Fruit fly (Drosophila melanogaster): ENCODE measurements around the gene Arl2.

Gene Arl2

dm6 chr3R:8300928-8301752, 39.8 kb upstream of the Arl2 start, which contains the start of the genes CG9626 and mRpL1 (continued):
- TF ChIP-seq CG8281 (tag; optimal IDR thresholded peaks at IDR 0.05) = peak; percentile 75
- peak; percentile 94 for TF ChIP-seq CG10267 (tag; optimal IDR thresholded peaks at IDR 0.05)
- TF ChIP-seq CG2199 (GFP tag; IDR thresholded peaks at IDR 0.05) = peak; percentile 51; the same call in 1 of the 3 replicates
- no peak for TF ChIP-seq CG10274 (GFP tag; optimal IDR thresholded peaks at IDR 0.05)
- TF ChIP-seq Rfx (GFP tag; IDR thresholded peaks at IDR 0.05) = peak; percentile 32; the same call in 1 of the 2 replicates
- TF ChIP-seq CG42726 (GFP tag; IDR thresholded peaks at IDR 0.05; ENCODE audit: partially characterized antibody) = no peak
- TF ChIP-seq ATbp (GFP tag; optimal IDR thresholded peaks at IDR 0.05) = no peak
- peak; percentile 23; the same call in 1 of the 2 replicates for TF ChIP-seq Scr (GFP tag; IDR thresholded peaks at IDR 0.05; ENCODE audit: partially characterized antibody)
- TF ChIP-seq CTCF (GFP tag; optimal IDR thresholded peaks at IDR 0.05) = peak; percentile 82
- no peak for TF ChIP-seq crol (GFP tag; IDR thresholded peaks at IDR 0.05)
- peak; percentile 34 for TF ChIP-seq CG12391 (tag; optimal IDR thresholded peaks at IDR 0.05)
- TF ChIP-seq Dll (GFP tag; IDR thresholded peaks at IDR 0.05; ENCODE audit: partially characterized antibody) = 0 out of 4 replicates have a peak, but pooled peaks have one; percentile 13
- TF ChIP-seq Myb (GFP tag; optimal IDR thresholded peaks at IDR 0.05) = peak; percentile 99
- TF ChIP-seq sens (GFP tag) = peak; percentile 68
- peak; percentile 55; the same call in 1 of the 2 replicates for TF ChIP-seq sob (GFP tag; IDR thresholded peaks at IDR 0.05)
- TF ChIP-seq trem (tag; optimal IDR thresholded peaks at IDR 0.05) = peak; percentile 100
- peak; percentile 10 for TF ChIP-seq CG9609 (GFP tag; optimal IDR thresholded peaks at IDR 0.05)
- peak; percentile 64 for TF ChIP-seq CG17186 (GFP tag; optimal IDR thresholded peaks at IDR 0.05)
- TF ChIP-seq Lhr (GFP tag; optimal IDR thresholded peaks at IDR 0.05) = peak; percentile 86
- no peak for TF ChIP-seq CG4328 (GFP tag; optimal IDR thresholded peaks at IDR 0.05)
- TF ChIP-seq nmo (GFP tag; optimal IDR thresholded peaks at IDR 0.05) = peak; percentile 57
- peak; percentile 30; the same call in 1 of the 3 replicates for TF ChIP-seq CG34224 (GFP tag; IDR thresholded peaks at IDR 0.05; ENCODE audit: partially characterized antibody)
- TF ChIP-seq CG7839 (tag; optimal IDR thresholded peaks at IDR 0.05) = no peak
- TF ChIP-seq Abd-B (GFP tag; optimal IDR thresholded peaks at IDR 0.05) = peak; percentile 78
- TF ChIP-seq CG13624 (GFP tag; optimal IDR thresholded peaks at IDR 0.05) = peak; percentile 42
- TF ChIP-seq CG13287 (GFP tag; IDR thresholded peaks at IDR 0.05; ENCODE audit: partially characterized antibody) = peak; percentile 60
- peak; percentile 1 for TF ChIP-seq pum (GFP tag; optimal IDR thresholded peaks at IDR 0.05)
- TF ChIP-seq MESR4 (GFP tag; optimal IDR thresholded peaks at IDR 0.05) = peak; percentile 78
- TF ChIP-seq Kr (GFP tag; optimal IDR thresholded peaks at IDR 0.05) = no peak
- TF ChIP-seq Opbp (GFP tag; IDR thresholded peaks at IDR 0.05; ENCODE audit: partially characterized antibody) = peak; percentile 63; the same call in 2 of the 3 replicates
- TF ChIP-seq HmgD (GFP tag; optimal IDR thresholded peaks at IDR 0.05) = peak; percentile 43
- TF ChIP-seq tgo (GFP tag; IDR thresholded peaks at IDR 0.05) = no peak
- no peak for TF ChIP-seq vvl (GFP tag; IDR thresholded peaks at IDR 0.05)
- peak; percentile 69 for TF ChIP-seq Sry-δ (GFP tag; optimal IDR thresholded peaks at IDR 0.05)
- 0 out of 2 replicates have a peak, but pooled peaks have one; percentile 35 for TF ChIP-seq ranshi (GFP tag; IDR thresholded peaks at IDR 0.05)
- peak; percentile 47 for TF ChIP-seq CG9797 (GFP tag; optimal IDR thresholded peaks at IDR 0.05)
- TF ChIP-seq chif (GFP tag; optimal IDR thresholded peaks at IDR 0.05) = peak in 1 of 2 experiments; percentile 29
- TF ChIP-seq seq (GFP tag; IDR thresholded peaks at IDR 0.05) = no peak
- TF ChIP-seq GATAe (GFP tag; conservative IDR thresholded peaks at IDR 0.05) = peak; percentile 70; the same call in 1 of the 2 replicates
- TF ChIP-seq chinmo (GFP tag; IDR thresholded peaks at IDR 0.05; ENCODE audit: partially characterized antibody) = 0 out of 4 replicates have a peak, but pooled peaks have one; percentile 23
- TF ChIP-seq ERR (GFP tag; optimal IDR thresholded peaks at IDR 0.05) = peak; percentile 16
- TF ChIP-seq CG17829 (tag; optimal IDR thresholded peaks at IDR 0.05) = peak; percentile 45
- TF ChIP-seq dmrt11E (tag; optimal IDR thresholded peaks at IDR 0.05) = peak; percentile 6
- peak; percentile 9 for TF ChIP-seq CG7786 (GFP tag; optimal IDR thresholded peaks at IDR 0.05)
- TF ChIP-seq Dref (GFP tag; IDR thresholded peaks at IDR 0.05) = peak; percentile 42
- peak; percentile 63 for TF ChIP-seq gfzf (GFP tag; optimal IDR thresholded peaks at IDR 0.05)
- no peak for TF ChIP-seq pfk (GFP tag; optimal IDR thresholded peaks at IDR 0.05)
- peak; percentile 47 for TF ChIP-seq zfh2 (GFP tag; optimal IDR thresholded peaks at IDR 0.05)

Data from whole organism, embryonic.